Worm (Caenorhabditis elegans) whole organism, young adult: ENCODE data around the gene dhs-19.

Experiments
- B0035.1 ChIP-seq: sonication (generic microtip); optimal IDR thresholded peaks from 2 replicates; lab custom pipeline; 2016; ENCODE audit warnings: missing genetic modification characterization, mild to moderate bottlenecking, missing compliant biosample characterization, missing genotype, missing genetic modification reagents
- efl-1 ChIP-seq: fragments of 150-350 bp; optimal IDR thresholded peaks from 2 replicates; lab custom pipeline; 2014; ENCODE audit warnings: missing biosample characterization, missing genetic modification reagents, missing genetic modification characterization
- gei-17 ChIP-seq: fragments of 200-800 bp; sonication (Bioruptor generic); optimal IDR thresholded peaks from 2 replicates; lab custom pipeline; 2018; ENCODE audit warnings: mild to moderate bottlenecking, missing genetic modification characterization, missing compliant biosample characterization
- lir-1 ChIP-seq: fragments of 200-800 bp; sonication (Bioruptor generic); conservative IDR thresholded peaks from 2 replicates; pipeline ENCODE4 v1.3.6; 2022; ENCODE audit warnings: missing genetic modification reagents, missing genetic modification characterization, missing compliant biosample characterization
- madf-3 ChIP-seq: fragments of 200-800 bp; sonication (Bioruptor generic); IDR thresholded peaks from 2 replicates; pipeline ENCODE4 v1.3.6; 2022; ENCODE audit warnings: missing genetic modification reagents, missing genetic modification characterization, missing compliant biosample characterization
- tlf-1 ChIP-seq: fragments of 200-800 bp; sonication (Bioruptor generic); optimal IDR thresholded peaks from 2 replicates; lab custom pipeline; 2018; ENCODE audit warnings: mild to moderate bottlenecking, missing genetic modification characterization, missing compliant biosample characterization
- unc-130 ChIP-seq: sonication (generic microtip); optimal IDR thresholded peaks from 2 replicates; lab custom pipeline; 2016; ENCODE audit warnings: missing genetic modification reagents, missing genetic modification characterization, missing compliant biosample characterization

ce11 chrV:11446297-11446696 lies 44.0 kb downstream of the dhs-19 start, which contains the start of gene mig-17:
- TF ChIP-seq unc-130 (GFP tag; lab: Kevin White, UChicago), result no peak
- no peak for TF ChIP-seq efl-1 (GFP tag; lab: Kevin White, UChicago)
- no peak for TF ChIP-seq gei-17 (GFP tag; lab: Kevin White, UChicago)
- TF ChIP-seq tlf-1 (GFP tag; lab: Kevin White, UChicago), result no peak
- TF ChIP-seq madf-3 (GFP tag; lab: Robert Waterston, UW), result no peak
- no peak for TF ChIP-seq B0035.1 (tag; lab: Kevin White, UChicago)
- no peak for TF ChIP-seq lir-1 (GFP tag; lab: Robert Waterston, UW)
